Worm (Caenorhabditis elegans) whole organism, mixed stage, embryonic: ENCODE results near the gene mrps-18.C.

Experiments
- M03D4.4 ChIP-seq: sonication (generic microtip); optimal IDR thresholded peaks from 2 replicates; lab custom pipeline; 2017; ENCODE audit warnings: mild to moderate bottlenecking, missing genetic modification characterization, missing compliant biosample characterization
- blmp-1 ChIP-seq: fragments of 150-350 bp; optimal IDR thresholded peaks from 2 replicates; lab custom pipeline; 2014; ENCODE audit warnings: missing biosample characterization, missing genetic modification characterization
- ceh-39 ChIP-seq: fragments of 150-350 bp; optimal IDR thresholded peaks from 2 replicates; lab custom pipeline; 2014; ENCODE audit warnings: missing biosample characterization, missing genetic modification characterization
- ceh-83 ChIP-seq: fragments of 200-800 bp; sonication (Bioruptor generic); optimal IDR thresholded peaks from 2 replicates; lab custom pipeline; 2018; ENCODE audit warnings: mild to moderate bottlenecking, missing genetic modification characterization, missing compliant biosample characterization
- ces-1 ChIP-seq: fragments of 150-350 bp; optimal IDR thresholded peaks from 2 replicates; lab custom pipeline; 2014; ENCODE audit warnings: missing biosample characterization, missing genetic modification reagents, missing genetic modification characterization
- cnd-1 ChIP-seq: fragments of 200-800 bp; sonication (Bioruptor generic); optimal IDR thresholded peaks from 2 replicates; lab custom pipeline; 2018; ENCODE audit warnings: mild to moderate bottlenecking, missing genetic modification characterization, missing compliant biosample characterization
- drap-1 ChIP-seq: fragments of 200-800 bp; sonication (Bioruptor generic); optimal IDR thresholded peaks from 3 replicates; lab custom pipeline; 2018; ENCODE audit warnings: mild to moderate bottlenecking, missing genetic modification characterization, missing compliant biosample characterization
- elt-1 ChIP-seq: sonication (generic microtip); optimal IDR thresholded peaks from 2 replicates; lab custom pipeline; 2017; ENCODE audit warnings: missing genetic modification characterization, mild to moderate bottlenecking, missing compliant biosample characterization, antibody characterized with exemption, moderate library complexity, borderline replicate concordance; ENCODE audit not compliant: insufficient read depth
- elt-3 ChIP-seq: fragments of 150-350 bp; optimal IDR thresholded peaks from 2 replicates; lab custom pipeline; 2014; ENCODE audit warnings: missing biosample characterization, missing genetic modification characterization
- flh-1 ChIP-seq: fragments of 200-800 bp; sonication (Bioruptor generic); optimal IDR thresholded peaks from 2 replicates; lab custom pipeline; 2018; ENCODE audit warnings: mild to moderate bottlenecking, missing genetic modification characterization, moderate library complexity, missing compliant biosample characterization
- ham-2 ChIP-seq: fragments of 200-800 bp; sonication (Bioruptor generic); optimal IDR thresholded peaks from 2 replicates; lab custom pipeline; 2018; ENCODE audit warnings: mild to moderate bottlenecking, missing genetic modification characterization, missing compliant biosample characterization
- hlh-1 ChIP-seq: fragments of 150-350 bp; optimal IDR thresholded peaks from 2 replicates; lab custom pipeline; 2014; ENCODE audit warnings: missing biosample characterization, missing genetic modification reagents, missing genetic modification characterization
- lin-13 ChIP-seq: fragments of 150-350 bp; optimal IDR thresholded peaks from 2 replicates; lab custom pipeline; 2014; ENCODE audit warnings: missing biosample characterization, missing genetic modification characterization
- lin-32 ChIP-seq: fragments of 200-800 bp; sonication (Bioruptor generic); optimal IDR thresholded peaks from 2 replicates; lab custom pipeline; 2018; ENCODE audit warnings: mild to moderate bottlenecking, missing genetic modification characterization, missing compliant biosample characterization
- lsy-2 ChIP-seq: fragments of 150-350 bp; optimal IDR thresholded peaks from 2 replicates; lab custom pipeline; 2014; ENCODE audit warnings: missing biosample characterization, missing genetic modification characterization
- mab-5 ChIP-seq: fragments of 150-350 bp; optimal IDR thresholded peaks from 2 replicates; lab custom pipeline; 2014; ENCODE audit warnings: missing biosample characterization, missing genetic modification characterization
- mep-1 ChIP-seq: fragments of 150-350 bp; optimal IDR thresholded peaks from 2 replicates; lab custom pipeline; 2017; ENCODE audit warnings: missing biosample characterization, missing genetic modification reagents, missing genetic modification characterization, inconsistent platforms
- mls-2 ChIP-seq: sonication (generic microtip); optimal IDR thresholded peaks from 2 replicates; lab custom pipeline; 2016; ENCODE audit warnings: mild to moderate bottlenecking, missing genetic modification characterization, moderate library complexity, missing compliant biosample characterization
- nhr-12 ChIP-seq: fragments of 150-350 bp; optimal IDR thresholded peaks from 2 replicates; lab custom pipeline; 2014; ENCODE audit warnings: missing biosample characterization, missing genetic modification characterization
- nhr-237 ChIP-seq: fragments of 150-350 bp; optimal IDR thresholded peaks from 2 replicates; lab custom pipeline; 2014; ENCODE audit warnings: missing biosample characterization, missing genetic modification characterization
- nhr-28 ChIP-seq: fragments of 150-350 bp; optimal IDR thresholded peaks from 2 replicates; lab custom pipeline; 2014; ENCODE audit warnings: missing biosample characterization, missing genetic modification characterization
- pha-4 ChIP-seq: fragments of 150-350 bp; optimal IDR thresholded peaks from 2 replicates; lab custom pipeline; 2018; ENCODE audit warnings: missing biosample characterization, missing genetic modification reagents, missing genetic modification characterization
- sem-2 ChIP-seq: fragments of 200-800 bp; sonication (Bioruptor generic); optimal IDR thresholded peaks from 2 replicates; lab custom pipeline; 2018; ENCODE audit warnings: mild to moderate bottlenecking, missing genetic modification characterization, missing compliant biosample characterization
- snpc-4 ChIP-seq: fragments of 150-350 bp; optimal IDR thresholded peaks from 2 replicates; lab custom pipeline; 2014; ENCODE audit warnings: missing biosample characterization, missing genetic modification characterization
- sptf-1 ChIP-seq: sonication (generic microtip); optimal IDR thresholded peaks from 2 replicates; lab custom pipeline; 2017; ENCODE audit warnings: mild to moderate bottlenecking, missing genetic modification characterization, moderate library complexity, missing compliant biosample characterization
- tbx-8 ChIP-seq: fragments of 200-800 bp; sonication (Bioruptor generic); optimal IDR thresholded peaks from 2 replicates; lab custom pipeline; 2018; ENCODE audit warnings: mild to moderate bottlenecking, missing genetic modification characterization, moderate library complexity, missing compliant biosample characterization
- unc-120 ChIP-seq: sonication (generic microtip); optimal IDR thresholded peaks from 2 replicates; lab custom pipeline; 2017; ENCODE audit warnings: missing genetic modification characterization, missing compliant biosample characterization; ENCODE audit not compliant: poor library complexity, severe bottlenecking
- unc-39 ChIP-seq: fragments of 150-350 bp; optimal IDR thresholded peaks from 2 replicates; lab custom pipeline; 2014; ENCODE audit warnings: missing biosample characterization, missing genetic modification characterization
- unc-62 ChIP-seq: fragments of 150-350 bp; optimal IDR thresholded peaks from 2 replicates; lab custom pipeline; 2014; ENCODE audit warnings: missing biosample characterization, missing genetic modification reagents, missing genetic modification characterization
- zip-8 ChIP-seq: fragments of 150-350 bp; optimal IDR thresholded peaks from 2 replicates; lab custom pipeline; 2014; ENCODE audit warnings: missing biosample characterization, missing genetic modification characterization
- ztf-11 ChIP-seq: fragments of 150-350 bp; optimal IDR thresholded peaks from 2 replicates; lab custom pipeline; 2014; ENCODE audit warnings: missing biosample characterization, missing genetic modification characterization

mrps-18.C gene

ce11 chrII:6781231-6781630 lies 45.2 kb downstream of the mrps-18.C start:
- TF ChIP-seq unc-62 (GFP tag; lab: Kevin White, UChicago) (no peak), sptf-1 (no peak), lin-13 (no peak), lsy-2 (tag; lab: Kevin White, UChicago) (no peak), tbx-8 (GFP tag; lab: Kevin White, UChicago) (no peak), drap-1 (GFP tag; lab: Kevin White, UChicago) (no peak), ztf-11 (tag; lab: Kevin White, UChicago) (no peak), elt-1 (no peak), M03D4.4 (tag; lab: Kevin White, UChicago) (no peak), ham-2 (no peak), flh-1 (GFP tag; lab: Kevin White, UChicago) (no peak), zip-8 (tag; lab: Kevin White, UChicago) (no peak), nhr-237 (no peak)

ce11 chrII:6781983-6782382 lies 46.0 kb downstream of the mrps-18.C start:
- no peak for TF ChIP-seq hlh-1
- no peak for TF ChIP-seq nhr-28 (tag; lab: Kevin White, UChicago)
- no peak for TF ChIP-seq ham-2
- no peak for TF ChIP-seq mls-2
- no peak for TF ChIP-seq elt-3 (tag; lab: Kevin White, UChicago)
- TF ChIP-seq flh-1 (GFP tag; lab: Kevin White, UChicago), result no peak
- TF ChIP-seq ceh-83 (GFP tag; lab: Kevin White, UChicago), result no peak
- no peak for TF ChIP-seq elt-1
- no peak for TF ChIP-seq unc-62 (GFP tag; lab: Kevin White, UChicago)
- TF ChIP-seq lin-32 (GFP tag; lab: Kevin White, UChicago), result no peak
- no peak for TF ChIP-seq zip-8 (tag; lab: Kevin White, UChicago)
- no peak for TF ChIP-seq blmp-1 (tag; lab: Kevin White, UChicago)
- TF ChIP-seq tbx-8 (GFP tag; lab: Kevin White, UChicago), result no peak
- TF ChIP-seq cnd-1 (tag; lab: Kevin White, UChicago), result no peak

ce11 chrII:6782738-6783163 lies 46.7 kb downstream of the mrps-18.C start:
- TF ChIP-seq cnd-1 (tag; lab: Kevin White, UChicago) (peak; percentile 36), ceh-83 (GFP tag; lab: Kevin White, UChicago) (no peak), ztf-11 (tag; lab: Kevin White, UChicago) (no peak), pha-4 (tag; lab: Kevin White, UChicago) (peak; percentile 71), hlh-1 (peak; percentile 9), unc-39 (tag; lab: Kevin White, UChicago) (no peak), mls-2 (no peak), drap-1 (GFP tag; lab: Kevin White, UChicago) (no peak), lsy-2 (tag; lab: Kevin White, UChicago) (no peak), unc-120 (tag; lab: Kevin White, UChicago) (no peak), elt-1 (no peak), sem-2 (no peak), ces-1 (GFP tag; lab: Kevin White, UChicago) (no peak), mep-1 (peak; percentile 8), ceh-39 (tag; lab: Kevin White, UChicago) (peak; percentile 19), nhr-12 (tag; lab: Kevin White, UChicago) (no peak), sptf-1 (peak; percentile 40), nhr-237 (no peak), snpc-4 (tag; lab: Kevin White, UChicago) (no peak), mab-5 (tag; lab: Kevin White, UChicago) (no peak), elt-3 (tag; lab: Kevin White, UChicago) (no peak)
- TF ChIP-seq, all 35 proteins: peak for 6

ce11 chrII:6783377-6783829 lies 47.4 kb downstream of the mrps-18.C start, which contains the start of gene gldi-2:
Gene gldi-2, plus strand, starts transcription at chrII:6783427.
- TF ChIP-seq flh-1 (GFP tag; lab: Kevin White, UChicago), result no peak
